Fruit fly (Drosophila melanogaster) Kc167 (cell line): ENCODE data around the gene Dpm3.

Experiments
- Sin3A ChIP-seq: fragments of >200 bp; optimal IDR thresholded peaks from 2 replicates; lab custom pipeline; 2018; ENCODE audit warnings: missing external identifiers
- h ChIP-seq: fragments of >200 bp; optimal IDR thresholded peaks from 3 replicates; lab custom pipeline; 2018; ENCODE audit warnings: missing external identifiers
- insv ChIP-seq: fragments of >200 bp; optimal IDR thresholded peaks from 3 replicates; lab custom pipeline; 2018; ENCODE audit warnings: missing external identifiers
- psq ChIP-seq: fragments of >200 bp; optimal IDR thresholded peaks from 2 replicates; lab custom pipeline; 2017; ENCODE audit warnings: missing external identifiers
- ttk ChIP-seq: sonication (Bioruptor generic); optimal IDR thresholded peaks from 2 replicates; lab custom pipeline; 2017; ENCODE audit warnings: missing external identifiers

- TF ChIP-seq psq (lab: Kevin White, UChicago), result no peak
- TF ChIP-seq insv, result no peak
- TF ChIP-seq Sin3A (lab: Kevin White, UChicago), result no peak
- TF ChIP-seq h, result no peak
- no peak for TF ChIP-seq ttk (lab: Kevin White, UChicago)
Measured at dm6 chr3R:13356960-13357359, 45.9 kb downstream of the Dpm3 start.
